Worm (Caenorhabditis elegans) whole organism, L3 larva: ENCODE data around the gene R155.5.

ENCODE experiments used
- R02D3.7 ChIP-seq: fragments of 150-350 bp; optimal IDR thresholded peaks from 2 replicates; lab custom pipeline; 2014; ENCODE audit warnings: missing biosample characterization, missing genetic modification characterization
- ZK546.5 ChIP-seq: sonication (generic microtip); optimal IDR thresholded peaks from 2 replicates; lab custom pipeline; 2017; ENCODE audit warnings: missing biosample characterization, missing genetic modification characterization
- ama-1 ChIP-seq: fragments of 150-350 bp; optimal IDR thresholded peaks from 2 replicates; lab custom pipeline; 2018
- ceh-16 ChIP-seq: sonication (generic microtip); optimal IDR thresholded peaks from 2 replicates; lab custom pipeline; 2017; ENCODE audit warnings: missing biosample characterization, missing genetic modification characterization
- ceh-28 ChIP-seq: fragments of 150-350 bp; optimal IDR thresholded peaks from 2 replicates; lab custom pipeline; 2014; ENCODE audit warnings: missing biosample characterization, missing genetic modification reagents, missing genetic modification characterization
- ceh-82 ChIP-seq: fragments of 150-350 bp; optimal IDR thresholded peaks from 2 replicates; lab custom pipeline; 2014; ENCODE audit warnings: missing biosample characterization, missing genetic modification characterization
- daf-12 ChIP-seq: fragments of 150-350 bp; optimal IDR thresholded peaks from 2 replicates; lab custom pipeline; 2014; ENCODE audit warnings: missing biosample characterization, missing genetic modification reagents, missing genetic modification characterization
- egl-27 ChIP-seq: sonication (generic microtip); optimal IDR thresholded peaks from 4 replicates; lab custom pipeline; 2017; ENCODE audit warnings: missing biosample characterization, missing genetic modification reagents, missing genetic modification characterization
- egl-5 ChIP-seq: fragments of 150-350 bp; optimal IDR thresholded peaks from 2 replicates; lab custom pipeline; 2017; ENCODE audit warnings: missing biosample characterization, missing genetic modification reagents, missing genetic modification characterization, inconsistent platforms
- elt-1 ChIP-seq: fragments of 150-350 bp; optimal IDR thresholded peaks from 2 replicates; lab custom pipeline; 2014; ENCODE audit warnings: missing biosample characterization, missing genetic modification characterization
- fkh-10 ChIP-seq: sonication (generic microtip); optimal IDR thresholded peaks from 2 replicates; lab custom pipeline; 2017; ENCODE audit warnings: missing biosample characterization, missing genetic modification reagents, missing genetic modification characterization
- fkh-2 ChIP-seq: fragments of 150-350 bp; optimal IDR thresholded peaks from 2 replicates; lab custom pipeline; 2014; ENCODE audit warnings: missing biosample characterization, missing genetic modification reagents, missing genetic modification characterization
- fos-1 ChIP-seq: fragments of 150-350 bp; optimal IDR thresholded peaks from 2 replicates; lab custom pipeline; 2014; ENCODE audit warnings: missing biosample characterization, missing genetic modification characterization
- hmg-11 ChIP-seq: sonication (generic microtip); optimal IDR thresholded peaks from 2 replicates; lab custom pipeline; 2016; ENCODE audit warnings: missing genetic modification characterization, missing compliant biosample characterization
- lin-15B ChIP-seq: fragments of 150-350 bp; optimal IDR thresholded peaks from 2 replicates; lab custom pipeline; 2014; ENCODE audit warnings: missing biosample characterization, missing genetic modification characterization
- lin-39 ChIP-seq: fragments of 150-350 bp; optimal IDR thresholded peaks from 2 replicates; lab custom pipeline; 2018; ENCODE audit warnings: missing biosample characterization, missing genetic modification reagents, missing genetic modification characterization
- lsy-12 ChIP-seq: sonication (generic microtip); optimal IDR thresholded peaks from 2 replicates; lab custom pipeline; 2016; ENCODE audit warnings: mild to moderate bottlenecking, missing genetic modification characterization, missing compliant biosample characterization
- mdl-1 ChIP-seq: fragments of 150-350 bp; optimal IDR thresholded peaks from 2 replicates; lab custom pipeline; 2014; ENCODE audit warnings: missing biosample characterization, missing genetic modification characterization
- mml-1 ChIP-seq: fragments of 150-350 bp; sonication (generic microtip); optimal IDR thresholded peaks from 3 replicates; lab custom pipeline; 2014; ENCODE audit warnings: missing biosample characterization, missing genetic modification characterization
- nhr-23 ChIP-seq: fragments of 150-350 bp; optimal IDR thresholded peaks from 2 replicates; lab custom pipeline; 2014; ENCODE audit warnings: missing biosample characterization, missing genetic modification reagents, missing genetic modification characterization
- nhr-237 ChIP-seq: fragments of 150-350 bp; optimal IDR thresholded peaks from 2 replicates; lab custom pipeline; 2014; ENCODE audit warnings: missing biosample characterization, missing genetic modification characterization
- nhr-25 ChIP-seq: sonication (generic microtip); optimal IDR thresholded peaks from 2 replicates; lab custom pipeline; 2017; ENCODE audit warnings: missing biosample characterization, missing genetic modification characterization
- nhr-43 ChIP-seq: sonication (generic microtip); optimal IDR thresholded peaks from 2 replicates; lab custom pipeline; 2016; ENCODE audit warnings: mild to moderate bottlenecking, missing genetic modification characterization, missing compliant biosample characterization; ENCODE audit not compliant: poor library complexity, severe bottlenecking
- nhr-76 ChIP-seq: fragments of 150-350 bp; sonication (generic microtip); optimal IDR thresholded peaks from 5 replicates; lab custom pipeline; 2014; ENCODE audit warnings: missing biosample characterization, missing genetic modification characterization
- pha-4 ChIP-seq: fragments of 150-350 bp; optimal IDR thresholded peaks from 2 replicates; lab custom pipeline; 2014; ENCODE audit warnings: missing biosample characterization, missing genetic modification reagents, missing genetic modification characterization
- skn-1 ChIP-seq: fragments of 150-350 bp; optimal IDR thresholded peaks from 2 replicates; lab custom pipeline; 2014; ENCODE audit warnings: missing biosample characterization, missing genetic modification characterization
- snpc-4 ChIP-seq: fragments of 150-350 bp; optimal IDR thresholded peaks from 2 replicates; lab custom pipeline; 2014; ENCODE audit warnings: missing biosample characterization, missing genetic modification characterization
- tbx-2 ChIP-seq: sonication (generic microtip); optimal IDR thresholded peaks from 2 replicates; lab custom pipeline; 2016; ENCODE audit warnings: mild to moderate bottlenecking, missing genetic modification characterization, missing compliant biosample characterization
- unc-62 ChIP-seq: fragments of 150-350 bp; sonication (generic microtip); optimal IDR thresholded peaks from 4 replicates; lab custom pipeline; 2014; ENCODE audit warnings: missing biosample characterization, missing genetic modification reagents, missing genetic modification characterization
- zag-1 ChIP-seq: fragments of 150-350 bp; optimal IDR thresholded peaks from 2 replicates; lab custom pipeline; 2014; ENCODE audit warnings: missing biosample characterization, missing genetic modification characterization
- ztf-11 ChIP-seq: fragments of 150-350 bp; optimal IDR thresholded peaks from 2 replicates; lab custom pipeline; 2014; ENCODE audit warnings: missing biosample characterization, missing genetic modification characterization
- ztf-4 ChIP-seq: fragments of 150-350 bp; optimal IDR thresholded peaks from 2 replicates; lab custom pipeline; 2014; ENCODE audit warnings: missing biosample characterization, missing genetic modification characterization

Gene R155.5

DNA sequence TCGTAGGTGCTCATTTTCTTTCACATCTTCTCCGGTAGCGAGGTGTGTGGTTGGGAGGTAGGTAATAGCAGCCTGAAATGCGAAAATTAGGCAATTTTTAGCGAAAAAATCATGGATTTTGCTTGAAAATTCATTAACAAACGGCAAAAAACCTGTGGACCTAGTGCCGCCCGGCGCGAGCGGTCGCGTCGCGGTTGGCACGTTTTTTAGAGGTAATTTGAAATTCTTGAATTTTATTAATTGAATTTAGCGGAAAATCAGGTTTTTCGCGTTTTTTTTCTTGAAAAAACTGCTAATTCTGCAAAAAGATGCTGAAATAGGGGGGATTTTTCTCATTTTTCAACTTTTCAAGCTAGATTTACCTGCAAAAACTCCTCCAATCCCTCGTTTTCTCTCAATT, 21.0 kb downstream of the R155.5 start:
- TF ChIP-seq fos-1 (tag; lab: Kevin White, UChicago) (no peak), R02D3.7 (tag; lab: Kevin White, UChicago) (no peak), daf-12 (tag; lab: Kevin White, UChicago) (no peak), ZK546.5 (tag; lab: Kevin White, UChicago) (no peak), lin-39 (tag; lab: Kevin White, UChicago) (no peak), mml-1 (no peak), pha-4 (tag; lab: Kevin White, UChicago) (no peak), mdl-1 (no peak), elt-1 (tag; lab: Kevin White, UChicago) (no peak), nhr-25 (no peak), lsy-12 (tag; lab: Kevin White, UChicago) (no peak), nhr-76 (tag; lab: Kevin White, UChicago) (no peak), ceh-16 (no peak), fkh-2 (tag; lab: Kevin White, UChicago) (no peak), ztf-11 (tag; lab: Kevin White, UChicago) (no peak), egl-27 (tag; lab: Kevin White, UChicago) (no peak)

DNA sequence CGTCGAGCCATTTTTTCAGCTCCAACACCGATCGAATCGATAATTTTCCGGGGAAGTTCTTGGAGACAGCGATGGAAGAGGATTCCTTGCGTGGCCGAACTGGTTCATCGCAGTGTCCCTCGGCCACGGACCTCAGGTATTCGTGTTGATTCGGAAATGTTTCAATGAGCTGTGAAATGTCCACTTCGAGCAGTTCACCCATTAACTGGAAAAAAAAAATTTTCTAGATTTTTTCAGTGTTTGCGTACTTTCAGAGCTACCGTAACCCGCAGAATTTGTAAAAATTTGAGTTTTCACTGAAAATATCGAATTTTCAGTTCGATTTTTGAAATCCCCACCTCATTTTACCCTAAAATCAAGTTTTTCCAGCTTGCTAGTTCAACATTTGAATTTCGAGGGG, 22.5 kb downstream of the R155.5 start:
- TF ChIP-seq ceh-16 (no peak), hmg-11 (tag; lab: Kevin White, UChicago) (no peak), ZK546.5 (tag; lab: Kevin White, UChicago) (no peak), ceh-28 (tag; lab: Kevin White, UChicago) (no peak), ztf-4 (tag; lab: Kevin White, UChicago) (no peak), skn-1 (no peak), nhr-23 (tag; lab: Kevin White, UChicago) (no peak), nhr-25 (no peak)

DNA sequence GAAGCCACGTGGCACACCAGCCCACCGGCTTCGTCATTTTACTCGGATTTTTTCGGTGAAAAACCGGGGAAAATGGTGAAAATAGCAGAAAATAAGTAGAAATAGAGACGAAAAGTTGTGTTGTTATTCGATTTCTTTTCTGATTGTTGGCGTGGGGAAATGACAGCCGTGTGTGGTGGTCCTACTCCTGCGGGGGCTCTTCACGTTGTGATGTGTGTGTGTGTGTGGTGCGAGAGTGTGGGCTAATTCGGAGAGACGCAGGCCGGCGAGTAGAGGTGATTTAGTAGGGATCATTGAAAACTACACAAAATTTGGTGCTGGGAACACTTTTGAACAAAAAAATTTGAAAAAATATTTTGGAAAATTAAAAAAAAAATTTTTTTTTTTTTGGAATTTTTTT, 26.8 kb downstream of the R155.5 start, which contains the start of gene F53A3.1:
F53A3.1 (minus strand) TSS at position 150 of the 400 bp plus-strand sequence.
- TF ChIP-seq egl-5 (tag; lab: Kevin White, UChicago) (no peak), lin-39 (tag; lab: Kevin White, UChicago) (peak; percentile 17)

- TF ChIP-seq ceh-16 (no peak), tbx-2 (tag; lab: Kevin White, UChicago) (no peak), snpc-4 (tag; lab: Kevin White, UChicago) (no peak), lin-39 (tag; lab: Kevin White, UChicago) (no peak), ama-1 (no peak), nhr-43 (tag; lab: Kevin White, UChicago) (no peak), fkh-10 (GFP tag; lab: Kevin White, UChicago) (no peak), skn-1 (no peak), unc-62 (GFP tag; lab: Kevin White, UChicago) (no peak), nhr-237 (tag; lab: Kevin White, UChicago) (no peak), lsy-12 (tag; lab: Kevin White, UChicago) (no peak)
Observed at ce11 chrIII:1939625-1939988, 30.7 kb downstream of the R155.5 start.

- TF ChIP-seq ceh-28 (tag; lab: Kevin White, UChicago) (peak; percentile 96), zag-1 (tag; lab: Kevin White, UChicago) (no peak)
Observed at ce11 chrIII:1938712-1939624, 31.4 kb downstream of the R155.5 start.

ce11 chrIII:1937879-1938438, 32.4 kb downstream of the R155.5 start:
- TF ChIP-seq lin-15B (tag; lab: Kevin White, UChicago) (no peak), zag-1 (tag; lab: Kevin White, UChicago) (no peak), lsy-12 (tag; lab: Kevin White, UChicago) (no peak), ceh-82 (tag; lab: Kevin White, UChicago) (no peak)
